Fruit fly (Drosophila melanogaster) whole organism, larva: Measurements from ENCODE around the gene Vdup1.

Experiments
- noc ChIP-seq: fragments of 200-800 bp; sonication (Bioruptor generic); optimal IDR thresholded peaks from 3 replicates; lab custom pipeline; 2019; ENCODE audit warnings: missing biosample characterization, mild to moderate bottlenecking, missing genetic modification characterization, moderate library complexity

Gene Vdup1

DNA sequence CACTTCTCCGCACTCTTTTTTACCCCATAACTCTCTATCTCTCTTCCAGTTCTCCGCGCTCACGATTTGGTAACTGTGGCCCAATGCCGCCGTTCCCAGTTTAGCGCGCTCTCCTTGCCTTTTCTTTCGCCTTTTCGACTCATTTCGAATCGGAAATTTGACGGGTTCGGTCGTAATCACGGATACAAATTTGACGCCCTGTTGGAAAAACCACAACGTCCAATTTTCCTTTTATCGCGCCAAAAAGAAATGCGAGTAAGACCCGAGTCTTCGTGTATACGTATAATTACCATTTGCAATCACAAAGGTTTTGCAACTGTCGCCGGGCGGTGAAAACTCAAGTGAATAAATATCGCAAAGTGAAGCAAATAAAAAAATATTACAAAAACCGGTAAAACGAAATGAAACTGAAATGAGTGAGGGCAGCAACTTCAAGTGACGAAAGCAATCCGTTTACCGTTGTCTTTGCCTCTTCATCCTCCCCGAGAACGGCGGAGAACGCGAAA lies 49.4 kb downstream of the Vdup1 start, which contains the start of gene Pdk1:
Pdk1 (plus strand) TSS at position 140 of the 506 bp plus-strand sequence.
- peak; percentile 28 for TF ChIP-seq noc (tag; lab: Kevin White, UChicago)

DNA sequence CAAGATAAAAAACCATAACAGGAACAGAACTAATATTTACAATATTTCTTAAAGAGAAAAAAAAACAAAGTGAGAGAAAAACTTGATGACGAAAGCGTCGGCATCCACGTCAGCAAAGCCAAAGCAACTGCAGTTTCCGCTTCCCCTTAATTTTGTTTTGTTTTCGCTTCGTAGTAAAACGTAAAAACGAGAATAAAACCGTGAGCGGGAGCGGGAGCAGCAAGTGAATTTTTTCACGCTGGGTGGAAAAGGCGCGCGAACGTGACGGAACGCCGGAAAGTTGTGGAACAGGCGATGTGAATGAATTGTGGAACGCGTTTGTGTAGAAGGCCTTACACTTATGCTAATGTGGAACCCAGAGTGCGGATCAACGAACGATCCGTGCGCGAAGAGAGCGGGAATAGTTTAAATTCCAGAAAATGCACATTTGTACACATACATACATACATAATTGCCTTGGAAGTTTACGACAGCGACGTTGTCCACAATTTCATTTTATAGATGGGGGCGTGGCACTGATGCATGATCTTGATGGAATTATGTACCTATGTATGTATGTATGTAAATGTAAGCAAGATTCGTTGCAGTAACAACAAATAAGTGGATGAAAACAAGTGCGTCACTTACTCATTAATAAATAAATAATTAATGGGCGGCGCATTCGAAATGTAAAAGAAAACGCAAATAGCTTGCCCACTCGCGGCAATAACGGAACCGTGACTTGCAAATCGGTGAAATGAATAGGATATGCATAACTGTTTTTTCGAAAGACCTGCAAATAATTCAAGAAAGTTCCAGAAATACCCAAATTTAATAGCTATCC lies 50.3 kb downstream of the Vdup1 start:
- TF ChIP-seq noc (tag; lab: Kevin White, UChicago) = no peak

DNA sequence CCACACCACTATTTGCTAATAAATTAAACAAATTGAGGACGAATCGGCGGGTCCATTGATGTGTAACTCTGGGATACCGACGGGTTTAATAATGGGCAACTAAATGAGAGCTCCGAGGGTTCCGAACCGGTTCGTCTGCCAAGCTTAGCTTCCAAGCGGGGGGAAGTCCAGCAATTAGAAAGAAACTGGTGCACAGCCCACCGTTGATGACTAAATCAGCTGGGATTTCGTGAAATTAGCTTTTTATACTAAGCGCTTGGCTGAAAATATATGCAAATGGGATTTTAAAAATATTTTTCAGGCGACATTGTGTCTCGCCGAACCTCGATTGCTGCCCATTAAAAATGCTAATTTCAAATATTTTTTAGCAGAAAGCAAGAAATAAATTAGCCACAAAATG lies 51.3 kb downstream of the Vdup1 start:
- no peak for TF ChIP-seq noc (tag; lab: Kevin White, UChicago)
